Worm (Caenorhabditis elegans) whole organism, L1 larva: ENCODE results near the gene ppk-3.

Experiments used
- C04F5.9 ChIP-seq: sonication (generic microtip); optimal IDR thresholded peaks from 2 replicates; lab custom pipeline; 2016; ENCODE audit warnings: missing genetic modification characterization, missing compliant biosample characterization
- C34B4.2 ChIP-seq: sonication (generic microtip); optimal IDR thresholded peaks from 2 replicates; lab custom pipeline; 2017; ENCODE audit warnings: mild to moderate bottlenecking, missing genetic modification characterization, missing compliant biosample characterization
- F16B12.6 ChIP-seq: fragments of 150-350 bp; optimal IDR thresholded peaks from 2 replicates; lab custom pipeline; 2014; ENCODE audit warnings: missing biosample characterization, missing genetic modification characterization
- blmp-1 ChIP-seq: fragments of 150-350 bp; optimal IDR thresholded peaks from 2 replicates; lab custom pipeline; 2014; ENCODE audit warnings: missing biosample characterization, missing genetic modification characterization
- ceh-82 ChIP-seq, 3 experiments: fragments of 150-350 bp in 1 of 3; sonication (generic microtip) in 2 of 3; optimal IDR thresholded peaks; 2 replicates each; lab custom pipeline; 2014 to 2017; ENCODE audit warnings: missing biosample characterization in 3 of 3, missing genetic modification characterization in 3 of 3
- ceh-88 ChIP-seq: fragments of 200-800 bp; sonication (Bioruptor generic); IDR thresholded peaks from 2 replicates; pipeline ENCODE4 v1.3.6; 2022; ENCODE audit warnings: missing genetic modification characterization, missing compliant biosample characterization
- ceh-90 ChIP-seq: sonication (generic microtip); optimal IDR thresholded peaks from 2 replicates; lab custom pipeline; 2016; ENCODE audit warnings: missing genetic modification characterization, missing compliant biosample characterization
- ces-1 ChIP-seq: fragments of 150-350 bp; optimal IDR thresholded peaks from 2 replicates; lab custom pipeline; 2014; ENCODE audit warnings: missing biosample characterization, missing genetic modification reagents, missing genetic modification characterization
- dpl-1 ChIP-seq, 3 experiments: fragments of 150-350 bp in 2 of 3; sonication (generic microtip) in 1 of 3; optimal IDR thresholded peaks; 2 replicates each; lab custom pipeline; 2014 to 2017; ENCODE audit warnings: missing biosample characterization in 3 of 3, missing genetic modification characterization in 3 of 3, missing genetic modification reagents in 3 of 3
- dsc-1 ChIP-seq: sonication (generic microtip); optimal IDR thresholded peaks from 2 replicates; lab custom pipeline; 2016; ENCODE audit warnings: mild to moderate bottlenecking, missing genetic modification characterization, missing compliant biosample characterization
- egl-13 ChIP-seq: sonication (generic microtip); optimal IDR thresholded peaks from 2 replicates; lab custom pipeline; 2016; ENCODE audit warnings: missing genotype, missing genetic modification reagents, missing genetic modification characterization, missing compliant biosample characterization
- egl-27 ChIP-seq, 2 experiments: fragments of 150-350 bp in 1 of 2; sonication (generic microtip); optimal IDR thresholded peaks; 3 replicates each; lab custom pipeline; 2017 to 2018; ENCODE audit warnings: missing biosample characterization in 2 of 2, missing genetic modification characterization in 2 of 2, missing genetic modification reagents in 2 of 2
- elt-3 ChIP-seq, 6 experiments: fragments of 150-350 bp in 1 of 6; sonication (generic microtip); optimal IDR thresholded peaks; 2 replicates each; lab custom pipeline; 2017 to 2018; ENCODE audit warnings: missing biosample characterization in 6 of 6, missing genetic modification characterization in 6 of 6, inconsistent platforms in 1 of 6
- fkh-10 ChIP-seq: sonication (generic microtip); optimal IDR thresholded peaks from 2 replicates; lab custom pipeline; 2017; ENCODE audit warnings: missing biosample characterization, missing genetic modification reagents, missing genetic modification characterization
- fkh-4 ChIP-seq: sonication (generic microtip); optimal IDR thresholded peaks from 2 replicates; lab custom pipeline; 2016; ENCODE audit warnings: missing compliant biosample characterization, missing genetic modification characterization, borderline replicate concordance
- fos-1 ChIP-seq: fragments of 150-350 bp; optimal IDR thresholded peaks from 2 replicates; lab custom pipeline; 2014; ENCODE audit warnings: missing biosample characterization, missing genetic modification characterization
- grh-1 ChIP-seq: fragments of 200-800 bp; sonication (Bioruptor generic); IDR thresholded peaks from 2 replicates; pipeline ENCODE4 v1.3.6; 2022; ENCODE audit warnings: missing genetic modification reagents, missing genetic modification characterization, missing compliant biosample characterization
- isw-1 ChIP-seq: fragments of 200-800 bp; sonication (Bioruptor generic); IDR thresholded peaks from 2 replicates; pipeline ENCODE4 v1.3.6; 2022; ENCODE audit warnings: missing genetic modification characterization, missing compliant biosample characterization
- jun-1 ChIP-seq: fragments of 150-350 bp; optimal IDR thresholded peaks from 2 replicates; lab custom pipeline; 2014; ENCODE audit warnings: missing biosample characterization, missing genetic modification reagents, missing genetic modification characterization
- lin-15B ChIP-seq: fragments of 150-350 bp; sonication (generic microtip); optimal IDR thresholded peaks from 3 replicates; lab custom pipeline; 2014; ENCODE audit warnings: missing biosample characterization, missing genetic modification characterization
- lir-3 ChIP-seq: sonication (generic microtip); optimal IDR thresholded peaks from 2 replicates; lab custom pipeline; 2016; ENCODE audit warnings: mild to moderate bottlenecking, missing genetic modification characterization, moderate library complexity, missing compliant biosample characterization; ENCODE audit not compliant: poor library complexity
- lsy-2 ChIP-seq, 2 experiments: fragments of 150-350 bp; optimal IDR thresholded peaks; 2 replicates each; lab custom pipeline; 2014; ENCODE audit warnings: missing biosample characterization in 2 of 2, missing genetic modification characterization in 2 of 2
- mab-9 ChIP-seq: fragments of 200-800 bp; sonication (Bioruptor generic); IDR thresholded peaks from 2 replicates; pipeline ENCODE4 v1.3.6; 2022; ENCODE audit warnings: missing genetic modification reagents, missing genetic modification characterization, missing compliant biosample characterization
- mdl-1 ChIP-seq, 2 experiments: fragments of 150-350 bp; optimal IDR thresholded peaks; 2 replicates each; lab custom pipeline; 2014 to 2017; ENCODE audit warnings: missing biosample characterization in 2 of 2, missing genetic modification characterization in 2 of 2, inconsistent platforms in 1 of 2
- mef-2 ChIP-seq: fragments of 150-350 bp; optimal IDR thresholded peaks from 2 replicates; lab custom pipeline; 2014; ENCODE audit warnings: missing biosample characterization, missing genetic modification characterization
- mep-1 ChIP-seq: fragments of 150-350 bp; optimal IDR thresholded peaks from 2 replicates; lab custom pipeline; 2014; ENCODE audit warnings: missing biosample characterization, missing genetic modification characterization
- nhr-11 ChIP-seq: fragments of 150-350 bp; optimal IDR thresholded peaks from 2 replicates; lab custom pipeline; 2014; ENCODE audit warnings: missing biosample characterization, missing genetic modification characterization
- nhr-19 ChIP-seq: fragments of 200-800 bp; sonication (Bioruptor generic); conservative IDR thresholded peaks from 2 replicates; pipeline ENCODE4 v1.3.6; 2022; ENCODE audit warnings: missing genetic modification characterization, missing compliant biosample characterization
- nhr-20 ChIP-seq: sonication (generic microtip); optimal IDR thresholded peaks from 2 replicates; lab custom pipeline; 2016; ENCODE audit warnings: mild to moderate bottlenecking, missing genetic modification characterization, missing compliant biosample characterization
- nhr-237 ChIP-seq: fragments of 150-350 bp; optimal IDR thresholded peaks from 2 replicates; lab custom pipeline; 2014; ENCODE audit warnings: missing biosample characterization, missing genetic modification characterization
- nhr-28 ChIP-seq: fragments of 150-350 bp; optimal IDR thresholded peaks from 2 replicates; lab custom pipeline; 2014; ENCODE audit warnings: missing biosample characterization, missing genetic modification characterization
- nhr-47 ChIP-seq: sonication (generic microtip); optimal IDR thresholded peaks from 2 replicates; lab custom pipeline; 2016; ENCODE audit warnings: mild to moderate bottlenecking, missing genetic modification characterization, moderate library complexity, missing compliant biosample characterization
- nhr-71 ChIP-seq: sonication (generic microtip); optimal IDR thresholded peaks from 2 replicates; lab custom pipeline; 2016; ENCODE audit warnings: mild to moderate bottlenecking, missing genetic modification characterization, moderate library complexity, missing compliant biosample characterization
- nhr-84 ChIP-seq: sonication (generic microtip); optimal IDR thresholded peaks from 2 replicates; lab custom pipeline; 2017; ENCODE audit warnings: missing biosample characterization, missing genetic modification characterization
- nhr-85 ChIP-seq: sonication (generic microtip); peaks from one replicate; lab custom pipeline; 2016; ENCODE audit warnings: missing genetic modification characterization, inconsistent platforms, missing compliant biosample characterization
- nhr-90 ChIP-seq: sonication (generic microtip); optimal IDR thresholded peaks from 2 replicates; lab custom pipeline; 2016; ENCODE audit warnings: mild to moderate bottlenecking, missing genetic modification characterization, missing compliant biosample characterization; ENCODE audit not compliant: poor library complexity
- pag-3 ChIP-seq: sonication (generic microtip); optimal IDR thresholded peaks from 2 replicates; lab custom pipeline; 2017; ENCODE audit warnings: missing genetic modification characterization, mild to moderate bottlenecking, missing compliant biosample characterization, antibody characterized with exemption, borderline replicate concordance; ENCODE audit not compliant: insufficient read depth
- rnt-1 ChIP-seq: sonication (generic microtip); optimal IDR thresholded peaks from 2 replicates; lab custom pipeline; 2016; ENCODE audit warnings: mild to moderate bottlenecking, missing genetic modification characterization, moderate library complexity, missing compliant biosample characterization
- skn-1 ChIP-seq: fragments of 150-350 bp; optimal IDR thresholded peaks from 2 replicates; lab custom pipeline; 2014; ENCODE audit warnings: missing biosample characterization, missing genetic modification characterization
- snu-23 ChIP-seq: sonication (generic microtip); optimal IDR thresholded peaks from 2 replicates; lab custom pipeline; 2016; ENCODE audit warnings: missing genetic modification characterization, missing compliant biosample characterization
- sox-4 ChIP-seq: sonication (generic microtip); optimal IDR thresholded peaks from 2 replicates; lab custom pipeline; 2016; ENCODE audit warnings: missing genetic modification characterization, missing compliant biosample characterization
- sptf-1 ChIP-seq: fragments of 150-350 bp; optimal IDR thresholded peaks from 2 replicates; lab custom pipeline; 2014; ENCODE audit warnings: missing biosample characterization, missing genetic modification characterization
- sup-37 ChIP-seq: fragments of 200-800 bp; sonication (Bioruptor generic); optimal IDR thresholded peaks from 2 replicates; lab custom pipeline; 2018; ENCODE audit warnings: mild to moderate bottlenecking, missing genetic modification characterization, missing compliant biosample characterization
- swsn-7 ChIP-seq: sonication (generic microtip); optimal IDR thresholded peaks from 2 replicates; lab custom pipeline; 2016; ENCODE audit warnings: missing genetic modification characterization, missing compliant biosample characterization
- unc-130 ChIP-seq: fragments of 150-350 bp; optimal IDR thresholded peaks from 2 replicates; lab custom pipeline; 2017; ENCODE audit warnings: missing biosample characterization, missing genetic modification characterization, inconsistent platforms
- unc-30 ChIP-seq: sonication (generic microtip); optimal IDR thresholded peaks from 2 replicates; lab custom pipeline; 2017; ENCODE audit warnings: missing biosample characterization, missing genetic modification characterization
- unc-62 ChIP-seq: fragments of 150-350 bp; optimal IDR thresholded peaks from 2 replicates; lab custom pipeline; 2014; ENCODE audit warnings: missing biosample characterization, missing genetic modification reagents, missing genetic modification characterization
- unc-86 ChIP-seq: sonication (generic microtip); optimal IDR thresholded peaks from 2 replicates; lab custom pipeline; 2016; ENCODE audit warnings: missing genetic modification characterization, missing compliant biosample characterization
- unc-98 ChIP-seq: fragments of 200-800 bp; sonication (Bioruptor generic); IDR thresholded peaks from 2 replicates; pipeline ENCODE4 v1.3.6; 2022; ENCODE audit warnings: missing genetic modification characterization, missing compliant biosample characterization
- vab-15 ChIP-seq: sonication (generic microtip); optimal IDR thresholded peaks from 2 replicates; lab custom pipeline; 2017; ENCODE audit warnings: missing genotype, mild to moderate bottlenecking, missing genetic modification characterization, missing compliant biosample characterization
- zag-1 ChIP-seq: fragments of 150-350 bp; optimal IDR thresholded peaks from 2 replicates; lab custom pipeline; 2014; ENCODE audit warnings: missing biosample characterization, missing genetic modification characterization
- zip-4 ChIP-seq: fragments of 200-800 bp; sonication (Bioruptor generic); optimal IDR thresholded peaks from 2 replicates; lab custom pipeline; 2018; ENCODE audit warnings: mild to moderate bottlenecking, missing genetic modification characterization, moderate library complexity, missing compliant biosample characterization
- ztf-4 ChIP-seq: fragments of 150-350 bp; optimal IDR thresholded peaks from 2 replicates; lab custom pipeline; 2014; ENCODE audit warnings: missing biosample characterization, missing genetic modification characterization

Gene ppk-3

ce11 chrX:12975595-12976089 lies at the start of gene ppk-3:
Gene ppk-3, minus strand, starts transcription at chrX:12975645.
- TF ChIP-seq unc-62 (GFP tag; lab: Kevin White, UChicago) (no peak), mdl-1 (tag; optimal IDR thresholded peaks at IDR 0.05; lab: Kevin White, UChicago) (peak in 1 of 2 experiments; percentile 82), nhr-20 (peak; percentile 93), fos-1 (tag; lab: Kevin White, UChicago) (peak; percentile 72), ceh-90 (tag; lab: Kevin White, UChicago) (no peak), vab-15 (peak; percentile 62), lsy-2 (tag; optimal IDR thresholded peaks at IDR 0.05; lab: Kevin White, UChicago) (peak; percentile 78 to 83), egl-13 (peak; percentile 63), lir-3 (peak; percentile 66), sup-37 (GFP tag; lab: Kevin White, UChicago) (peak; percentile 56), isw-1 (GFP tag; lab: Robert Waterston, UW) (peak; percentile 73), elt-3 (tag; optimal IDR thresholded peaks at IDR 0.05; lab: Kevin White, UChicago) (peak in 5 of 6 experiments; percentile 50 to 87 (median 64)), unc-98 (no peak), egl-27 (tag; optimal IDR thresholded peaks at IDR 0.05; lab: Kevin White, UChicago) (no peak), nhr-71 (peak; percentile 96), unc-30 (no peak), mep-1 (tag; lab: Kevin White, UChicago) (peak; percentile 93), pag-3 (tag; lab: Kevin White, UChicago) (peak; percentile 37), rnt-1 (peak; percentile 95), nhr-85 (tag; lab: Kevin White, UChicago) (peak; percentile 92), ceh-88 (GFP tag; lab: Robert Waterston, UW) (peak; percentile 61), nhr-11 (peak; percentile 67), ceh-82 (tag; optimal IDR thresholded peaks at IDR 0.05; lab: Kevin White, UChicago) (peak; percentile 79 to 88 (median 83)), C34B4.2 (tag; lab: Kevin White, UChicago) (no peak), snu-23 (GFP tag; lab: Kevin White, UChicago) (peak; percentile 94), dsc-1 (tag; lab: Kevin White, UChicago) (peak; percentile 89), lin-15B (tag; lab: Kevin White, UChicago) (peak; percentile 68), fkh-10 (peak; percentile 40), nhr-90 (tag; lab: Kevin White, UChicago) (peak; percentile 87), ztf-4 (tag; lab: Kevin White, UChicago) (peak; percentile 84), nhr-84 (tag; lab: Kevin White, UChicago) (no peak), mef-2 (tag; lab: Kevin White, UChicago) (no peak), unc-86 (tag; lab: Kevin White, UChicago) (peak; percentile 78), nhr-28 (tag; lab: Kevin White, UChicago) (no peak), skn-1 (peak; percentile 65), swsn-7 (tag; lab: Kevin White, UChicago) (peak; percentile 89), ces-1 (GFP tag; lab: Kevin White, UChicago) (no peak), sox-4 (tag; lab: Kevin White, UChicago) (peak; percentile 33), zag-1 (tag; lab: Kevin White, UChicago) (no peak), dpl-1 (GFP tag; optimal IDR thresholded peaks at IDR 0.05; lab: Kevin White, UChicago) (peak; percentile 70 to 82 (median 78)), blmp-1 (tag; lab: Kevin White, UChicago) (peak; percentile 88), F16B12.6 (tag; lab: Kevin White, UChicago) (peak; percentile 54), zip-4 (GFP tag; lab: Kevin White, UChicago) (peak; percentile 49), fkh-4 (tag; lab: Kevin White, UChicago) (no peak), nhr-47 (tag; lab: Kevin White, UChicago) (peak; percentile 88), grh-1 (GFP tag; lab: Robert Waterston, UW) (peak; percentile 85), unc-130 (tag; lab: Kevin White, UChicago) (peak; percentile 79), nhr-19 (peak; percentile 91), jun-1 (tag; lab: Kevin White, UChicago) (peak; percentile 84), C04F5.9 (peak; percentile 59), sptf-1 (no peak), mab-9 (peak; percentile 36), nhr-237 (tag; lab: Kevin White, UChicago) (peak; percentile 29)
